Fruit fly (Drosophila melanogaster) whole organism, embryonic: Measurements from ENCODE around the gene Strip.

ENCODE experiments used
- CG5180 ChIP-seq: fragments of 200-800 bp; sonication (Bioruptor generic); optimal IDR thresholded peaks from 3 replicates; lab custom pipeline; 2017; ENCODE audit warnings: missing biosample characterization, missing genetic modification characterization, mild to moderate bottlenecking, moderate library complexity, missing genetic modification reagents
- CG5953 ChIP-seq: fragments of 200-800 bp; sonication (Bioruptor generic); IDR thresholded peaks from 2 replicates; pipeline ENCODE4 v1.3.6; 2022; ENCODE audit warnings: missing biosample characterization, missing genetic modification characterization
- Lpt ChIP-seq: fragments of >200 bp; optimal IDR thresholded peaks from 2 replicates; lab custom pipeline; 2018; ENCODE audit warnings: missing biosample characterization, missing genetic modification characterization
- Meics ChIP-seq: fragments of 200-800 bp; sonication (Bioruptor generic); optimal IDR thresholded peaks from 2 replicates; lab custom pipeline; 2017; ENCODE audit warnings: missing biosample characterization, mild to moderate bottlenecking, missing genetic modification characterization
- NFAT ChIP-seq: fragments of 200-800 bp; sonication (Bioruptor generic); IDR thresholded peaks from 2 replicates; pipeline ENCODE4 v1.3.6; 2022; ENCODE audit warnings: missing biosample characterization, missing genetic modification characterization
- al ChIP-seq: fragments of 200-800 bp; sonication (Bioruptor generic); IDR thresholded peaks from 2 replicates; pipeline ENCODE4 v1.3.6; 2022; ENCODE audit warnings: missing biosample characterization, missing genetic modification characterization
- bab2 ChIP-seq: fragments of 200-800 bp; sonication (Bioruptor generic); optimal IDR thresholded peaks from 2 replicates; lab custom pipeline; 2016; ENCODE audit warnings: missing biosample characterization, missing genetic modification characterization
- corto ChIP-seq: fragments of 200-800 bp; sonication (Bioruptor generic); optimal IDR thresholded peaks from 2 replicates; lab custom pipeline; 2016; ENCODE audit warnings: missing biosample characterization, mild to moderate bottlenecking, missing genetic modification characterization, moderate library complexity
- fu2 ChIP-seq: fragments of 200-800 bp; sonication (Bioruptor generic); optimal IDR thresholded peaks from 2 replicates; lab custom pipeline; 2016; ENCODE audit warnings: missing biosample characterization, missing genetic modification characterization
- rib ChIP-seq: fragments of 200-800 bp; sonication (Bioruptor generic); IDR thresholded peaks from 2 replicates; pipeline ENCODE4 v1.3.6; 2022; ENCODE audit warnings: missing biosample characterization, missing genetic modification characterization

DNA sequence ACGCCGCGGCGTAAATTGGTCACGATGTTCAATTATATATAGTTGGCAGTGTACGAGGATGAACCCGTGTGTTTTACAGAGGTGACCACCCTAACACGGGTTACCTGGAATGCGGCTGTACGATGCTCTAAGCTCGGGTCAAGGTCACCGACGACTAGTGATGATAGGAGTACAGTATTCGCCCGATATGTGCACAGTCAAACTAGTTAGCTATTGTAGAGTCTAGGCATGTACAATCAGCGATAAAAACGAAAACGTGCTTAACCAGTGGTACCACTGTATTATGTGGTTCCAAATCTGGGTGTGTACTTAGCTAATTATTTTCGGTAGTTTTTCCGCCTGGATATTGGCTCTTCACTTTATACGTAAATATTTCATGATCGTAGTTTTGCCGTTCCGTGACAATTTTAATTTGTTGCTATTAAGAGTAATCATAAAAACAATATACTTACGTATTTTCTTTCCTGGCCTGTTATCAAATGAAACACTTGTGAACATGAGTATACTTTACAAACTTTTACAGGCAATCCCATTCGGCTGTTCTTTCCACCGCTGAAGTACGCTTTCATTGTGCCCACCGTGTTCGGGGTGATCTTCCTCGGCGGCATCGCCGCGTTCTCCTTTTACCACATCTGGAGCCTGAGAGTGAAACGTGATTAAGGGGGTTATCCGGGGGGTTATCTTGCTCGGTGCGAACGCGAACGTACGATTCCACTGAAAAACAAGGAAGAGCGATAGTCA, 8.5 kb downstream of the Strip start:
- TF ChIP-seq al (GFP tag; lab: Robert Waterston, UW) (no peak), bab2 (GFP tag; lab: Kevin White, UChicago) (no peak), Meics (GFP tag; lab: Kevin White, UChicago) (peak; percentile 46), Lpt (no peak), fu2 (GFP tag; lab: Kevin White, UChicago) (no peak), rib (GFP tag; lab: Robert Waterston, UW) (no peak), NFAT (0 out of 2 replicates have a peak, but pooled peaks have one; percentile 30), CG5180 (GFP tag; lab: Kevin White, UChicago) (no peak), corto (GFP tag; lab: Kevin White, UChicago) (no peak), CG5953 (no peak)
